Fruit fly (Drosophila melanogaster) whole organism, prepupa: ENCODE data around the gene mRpL44.
A peak's percentile ranks its signal among the peaks of the same experiment; 100 is the strongest.

ENCODE experiments used
- CG10631 ChIP-seq: fragments of 200-800 bp; sonication (Bioruptor generic); optimal IDR thresholded peaks from 2 replicates; lab custom pipeline; 2016; ENCODE audit warnings: missing biosample characterization, missing genetic modification characterization
- CG10669 ChIP-seq: fragments of 200-800 bp; sonication (Bioruptor generic); optimal IDR thresholded peaks from 3 replicates; lab custom pipeline; 2018; ENCODE audit warnings: missing biosample characterization, mild to moderate bottlenecking, missing genetic modification characterization, moderate library complexity
- CG11902 ChIP-seq: fragments of 200-800 bp; sonication (Bioruptor generic); optimal IDR thresholded peaks from 3 replicates; lab custom pipeline; 2016; ENCODE audit warnings: missing biosample characterization, missing genetic modification characterization
- CG15336 ChIP-seq: fragments of 200-800 bp; sonication (Bioruptor generic); IDR thresholded peaks from 2 replicates; pipeline ENCODE4 v1.3.6; 2022; ENCODE audit warnings: missing biosample characterization, missing genetic modification characterization
- CG1621 ChIP-seq: fragments of 200-800 bp; sonication (Bioruptor generic); optimal IDR thresholded peaks from 3 replicates; lab custom pipeline; 2018; ENCODE audit warnings: missing biosample characterization, mild to moderate bottlenecking, missing genetic modification characterization
- CG16779 ChIP-seq: fragments of 200-800 bp; sonication (Bioruptor generic); optimal IDR thresholded peaks from 3 replicates; lab custom pipeline; 2017; ENCODE audit warnings: missing biosample characterization, mild to moderate bottlenecking, missing genetic modification characterization
- CG3032 ChIP-seq: fragments of 200-800 bp; optimal IDR thresholded peaks from 2 replicates; lab custom pipeline; 2019; ENCODE audit warnings: missing biosample characterization, mild to moderate bottlenecking, missing genetic modification characterization, moderate library complexity
- CG31627 ChIP-seq: fragments of 200-800 bp; sonication (Bioruptor generic); optimal IDR thresholded peaks from 3 replicates; lab custom pipeline; 2016; ENCODE audit warnings: missing biosample characterization, missing genetic modification characterization
- CG6163 ChIP-seq: fragments of 200-800 bp; sonication (Bioruptor generic); IDR thresholded peaks from 3 replicates; pipeline ENCODE4 v1.3.6; 2022; ENCODE audit warnings: missing biosample characterization, missing genetic modification characterization
- CG6808 ChIP-seq: fragments of 200-800 bp; sonication (Bioruptor generic); optimal IDR thresholded peaks from 3 replicates; lab custom pipeline; 2017; ENCODE audit warnings: missing biosample characterization, missing genetic modification characterization, mild to moderate bottlenecking, moderate library complexity, missing genetic modification reagents
- CG6854 ChIP-seq: fragments of 200-800 bp; sonication (Bioruptor generic); optimal IDR thresholded peaks from 2 replicates; lab custom pipeline; 2017; ENCODE audit warnings: missing biosample characterization, mild to moderate bottlenecking, missing genetic modification characterization
- CG8632 ChIP-seq: fragments of 200-800 bp; sonication (Bioruptor generic); optimal IDR thresholded peaks from 3 replicates; lab custom pipeline; 2016; ENCODE audit warnings: missing biosample characterization, missing genetic modification characterization
- Eip75B ChIP-seq: fragments of 200-800 bp; sonication (Bioruptor generic); optimal IDR thresholded peaks from 3 replicates; lab custom pipeline; 2016; ENCODE audit warnings: missing biosample characterization, missing genetic modification characterization
- Eip78C ChIP-seq: fragments of 200-800 bp; sonication (Bioruptor generic); peaks from one replicate; lab custom pipeline; 2016; ENCODE audit warnings: missing biosample characterization, missing genetic modification characterization
- Ets96B ChIP-seq: fragments of 200-800 bp; optimal IDR thresholded peaks from 2 replicates; lab custom pipeline; 2019; ENCODE audit warnings: missing biosample characterization, mild to moderate bottlenecking, missing genetic modification characterization, moderate library complexity
- Gug ChIP-seq: fragments of 200-800 bp; sonication (Bioruptor generic); IDR thresholded peaks from 2 replicates; pipeline ENCODE4 v1.3.6; 2022; ENCODE audit warnings: missing biosample characterization, missing genetic modification characterization
- Met ChIP-seq: fragments of 200-800 bp; sonication (Bioruptor generic); optimal IDR thresholded peaks from 3 replicates; lab custom pipeline; 2016; ENCODE audit warnings: missing biosample characterization, missing genetic modification characterization
- OdsH ChIP-seq: fragments of 200-800 bp; sonication (Bioruptor generic); optimal IDR thresholded peaks from 3 replicates; lab custom pipeline; 2016; ENCODE audit warnings: missing biosample characterization, missing genetic modification characterization
- Sox14 ChIP-seq: fragments of 200-800 bp; sonication (Bioruptor generic); optimal IDR thresholded peaks from 3 replicates; lab custom pipeline; 2016; ENCODE audit warnings: missing biosample characterization, missing genetic modification characterization
- Sox15 ChIP-seq: fragments of 200-800 bp; sonication (Bioruptor generic); optimal IDR thresholded peaks from 3 replicates; lab custom pipeline; 2016; ENCODE audit warnings: missing biosample characterization, missing genetic modification characterization
- achi ChIP-seq: fragments of 200-800 bp; sonication (Bioruptor generic); optimal IDR thresholded peaks from 3 replicates; lab custom pipeline; 2016; ENCODE audit warnings: missing biosample characterization, missing genetic modification characterization
- dsx ChIP-seq: fragments of 200-800 bp; optimal IDR thresholded peaks from 3 replicates; lab custom pipeline; 2019; ENCODE audit warnings: missing biosample characterization, mild to moderate bottlenecking, missing genetic modification characterization, moderate library complexity; ENCODE audit not compliant: poor library complexity, severe bottlenecking
- eg ChIP-seq: fragments of 200-800 bp; sonication (Bioruptor generic); IDR thresholded peaks from 3 replicates; pipeline ENCODE4 v1.3.6; 2022; ENCODE audit warnings: missing biosample characterization, missing genetic modification characterization
- esn ChIP-seq: fragments of 200-800 bp; sonication (Bioruptor generic); optimal IDR thresholded peaks from 2 replicates; lab custom pipeline; 2016; ENCODE audit warnings: missing biosample characterization, mild to moderate bottlenecking, missing genetic modification characterization, moderate library complexity
- fd85E ChIP-seq: fragments of 200-800 bp; sonication (Bioruptor generic); optimal IDR thresholded peaks from 3 replicates; lab custom pipeline; 2016; ENCODE audit warnings: missing biosample characterization, missing genetic modification characterization
- fkh ChIP-seq: fragments of 200-800 bp; sonication (Bioruptor generic); optimal IDR thresholded peaks from 3 replicates; lab custom pipeline; 2017; ENCODE audit warnings: missing biosample characterization, mild to moderate bottlenecking, missing genetic modification characterization, moderate library complexity
- lz ChIP-seq: fragments of 200-800 bp; sonication (Bioruptor generic); optimal IDR thresholded peaks from 3 replicates; lab custom pipeline; 2016; ENCODE audit warnings: missing biosample characterization, missing genetic modification characterization
- net ChIP-seq: fragments of 200-800 bp; sonication (Bioruptor generic); optimal IDR thresholded peaks from 3 replicates; lab custom pipeline; 2016; ENCODE audit warnings: missing biosample characterization, missing genetic modification characterization
- pdm3 ChIP-seq: fragments of 200-800 bp; sonication (Bioruptor generic); optimal IDR thresholded peaks from 3 replicates; lab custom pipeline; 2016; ENCODE audit warnings: missing biosample characterization, missing genetic modification characterization
- spab ChIP-seq: fragments of 200-800 bp; sonication (Bioruptor generic); optimal IDR thresholded peaks from 2 replicates; lab custom pipeline; 2017; ENCODE audit warnings: missing biosample characterization, mild to moderate bottlenecking, missing genetic modification characterization, missing genetic modification reagents
- ss ChIP-seq, 2 experiments: fragments of 200-800 bp; sonication (Bioruptor generic); optimal IDR thresholded peaks; 2 replicates in 1 of 2; 3 replicates in 1 of 2; lab custom pipeline; 2017 to 2018; ENCODE audit warnings: mild to moderate bottlenecking in 2 of 2, missing biosample characterization in 2 of 2, missing genetic modification characterization in 2 of 2, moderate library complexity in 1 of 2
- svp ChIP-seq: fragments of 200-800 bp; sonication (Bioruptor generic); peaks from one replicate; lab custom pipeline; 2016; ENCODE audit warnings: missing biosample characterization, missing genetic modification characterization

Gene mRpL44

dm6 chr3R:5483488-5484109 lies 13.2 kb upstream of the mRpL44 start, which contains the start of gene ksr:
Gene ksr, minus strand, starts transcription at chr3R:5483906.
- TF ChIP-seq OdsH (GFP tag; lab: Kevin White, UChicago): no peak
- no peak for TF ChIP-seq Eip75B (GFP tag; lab: Kevin White, UChicago)
- peak; percentile 7; the same call in 1 of the 3 replicates for TF ChIP-seq CG6163
- peak; percentile 29 for TF ChIP-seq esn
- peak; percentile 22; the same call in 1 of the 3 replicates for TF ChIP-seq eg (GFP tag; lab: Robert Waterston, UW)
- peak; percentile 30 for TF ChIP-seq CG3032
- TF ChIP-seq Ets96B: peak; percentile 18
- TF ChIP-seq CG6854 (GFP tag; lab: Kevin White, UChicago): peak; percentile 36

dm6 chr3R:5482790-5483189 lies 12.4 kb upstream of the mRpL44 start:
- TF ChIP-seq CG16779 (tag; lab: Kevin White, UChicago) (no peak), pdm3 (GFP tag; lab: Kevin White, UChicago) (no peak), ss (GFP tag; optimal IDR thresholded peaks at IDR 0.05; lab: Kevin White, UChicago) (no peak), CG6854 (GFP tag; lab: Kevin White, UChicago) (no peak), net (no peak), fkh (GFP tag; lab: Kevin White, UChicago) (no peak), Met (GFP tag; lab: Kevin White, UChicago) (no peak), svp (GFP tag; lab: Kevin White, UChicago) (no peak), fd85E (GFP tag; lab: Kevin White, UChicago) (no peak), esn (no peak), CG15336 (GFP tag; lab: Robert Waterston, UW) (no peak), Eip75B (GFP tag; lab: Kevin White, UChicago) (no peak), CG6808 (GFP tag; lab: Kevin White, UChicago) (no peak), Gug (GFP tag; lab: Robert Waterston, UW) (no peak), Ets96B (no peak), CG1621 (no peak)

dm6 chr3R:5474551-5474950 lies 4.1 kb upstream of the mRpL44 start, which contains the start of the genes CG45100, HDAC3 and Hcs:
Gene CG45100, minus strand, starts transcription at chr3R:5474600.
Gene HDAC3, minus strand, starts transcription at chr3R:5474600.
Gene Hcs, plus strand, starts transcription at chr3R:5474899.
- 0 out of 2 replicates have a peak, but pooled peaks have one; percentile 24 for TF ChIP-seq CG15336 (GFP tag; lab: Robert Waterston, UW)
- TF ChIP-seq CG8632 (GFP tag; lab: Kevin White, UChicago): no peak
- peak; percentile 61 for TF ChIP-seq esn
- peak; percentile 20 for TF ChIP-seq CG11902 (GFP tag; lab: Kevin White, UChicago)
- no peak for TF ChIP-seq dsx (GFP tag; lab: Kevin White, UChicago)
- peak; percentile 55 for TF ChIP-seq CG31627 (GFP tag; lab: Kevin White, UChicago)
- peak; percentile 55 for TF ChIP-seq lz (GFP tag; lab: Kevin White, UChicago)
- 0 out of 3 replicates have a peak, but pooled peaks have one; percentile 10 for TF ChIP-seq eg (GFP tag; lab: Robert Waterston, UW)

- TF ChIP-seq CG10669 (GFP tag; lab: Kevin White, UChicago): no peak
- TF ChIP-seq Eip78C (GFP tag; lab: Kevin White, UChicago): peak; percentile 63
- TF ChIP-seq CG6808 (GFP tag; lab: Kevin White, UChicago): no peak
- TF ChIP-seq spab (GFP tag; lab: Kevin White, UChicago): no peak
- no peak for TF ChIP-seq Sox14 (GFP tag; lab: Kevin White, UChicago)
- peak; percentile 48 for TF ChIP-seq achi (GFP tag; lab: Kevin White, UChicago)
- TF ChIP-seq pdm3 (GFP tag; lab: Kevin White, UChicago): no peak
- TF ChIP-seq CG10631 (GFP tag; lab: Kevin White, UChicago): no peak
- TF ChIP-seq CG31627 (GFP tag; lab: Kevin White, UChicago): no peak
- no peak for TF ChIP-seq Sox15 (GFP tag; lab: Kevin White, UChicago)
- peak; percentile 4 for TF ChIP-seq dsx (GFP tag; lab: Kevin White, UChicago)
These were observed 2.8 kb downstream of the mRpL44 start, which contains the start of gene POLDIP2 for dm6 chr3R:5467619-5468018. Gene POLDIP2, plus strand, starts transcription at chr3R:5467778.
